Worm (Caenorhabditis elegans): ENCODE results near the gene F14B8.4.

Gene F14B8.4

ce11 chrX:6899848-6900247, at the start of gene F14B8.4:
TSS of gene F14B8.4 (minus strand) at chrX:6899948.
- TF ChIP-seq hnd-1 (tag; optimal IDR thresholded peaks at IDR 0.05) (no peak), aly-1 (tag; optimal IDR thresholded peaks at IDR 0.05) (no peak), scrt-1 (GFP tag; IDR thresholded peaks at IDR 0.05) (no peak), B0310.2 (tag; optimal IDR thresholded peaks at IDR 0.05) (no peak), ets-7 (tag; optimal IDR thresholded peaks at IDR 0.05) (no peak), ceh-13 (GFP tag; optimal IDR thresholded peaks at IDR 0.05) (no peak)

- TF ChIP-seq ceh-36 (tag; optimal IDR thresholded peaks at IDR 0.05) (no peak), F13C5.2 (tag; optimal IDR thresholded peaks at IDR 0.05) (no peak), hmbx-1 (tag; optimal IDR thresholded peaks at IDR 0.05) (no peak), B0310.2 (tag; optimal IDR thresholded peaks at IDR 0.05) (no peak), tra-4 (tag; optimal IDR thresholded peaks at IDR 0.05) (no peak), flt-1 (GFP tag; IDR thresholded peaks at IDR 0.05) (no peak), hnd-1 (tag; optimal IDR thresholded peaks at IDR 0.05) (no peak), ceh-13 (GFP tag; optimal IDR thresholded peaks at IDR 0.05) (no peak), ama-1 (optimal IDR thresholded peaks at IDR 0.05) (no peak), scrt-1 (GFP tag; IDR thresholded peaks at IDR 0.05) (no peak), pes-1 (GFP tag; IDR thresholded peaks at IDR 0.05) (no peak), aly-1 (tag; optimal IDR thresholded peaks at IDR 0.05) (no peak), tbx-37 (GFP tag; conservative IDR thresholded peaks at IDR 0.05) (no peak)
Observed at ce11 chrX:6946789-6947188, 47.0 kb upstream of the F14B8.4 start.

ce11 chrX:6941711-6942110, 42.0 kb upstream of the F14B8.4 start:
- TF ChIP-seq aly-1 (tag; optimal IDR thresholded peaks at IDR 0.05) (no peak), hnd-1 (tag; optimal IDR thresholded peaks at IDR 0.05) (no peak), B0310.2 (tag; optimal IDR thresholded peaks at IDR 0.05) (no peak), ceh-13 (GFP tag; optimal IDR thresholded peaks at IDR 0.05) (no peak), tbx-11 (GFP tag; IDR thresholded peaks at IDR 0.05) (no peak), ets-7 (tag; optimal IDR thresholded peaks at IDR 0.05) (no peak), tra-4 (tag; optimal IDR thresholded peaks at IDR 0.05) (no peak)

- no peak for TF ChIP-seq tbx-11 (GFP tag; IDR thresholded peaks at IDR 0.05)
- no peak for TF ChIP-seq hmg-4 (GFP tag; optimal IDR thresholded peaks at IDR 0.05)
- no peak for TF ChIP-seq aly-1 (tag; optimal IDR thresholded peaks at IDR 0.05)
- no peak for TF ChIP-seq tbx-37 (GFP tag; conservative IDR thresholded peaks at IDR 0.05)
- no peak for TF ChIP-seq tra-4 (tag; optimal IDR thresholded peaks at IDR 0.05)
- TF ChIP-seq F13C5.2 (tag; optimal IDR thresholded peaks at IDR 0.05) = no peak
- no peak for TF ChIP-seq hnd-1 (tag; optimal IDR thresholded peaks at IDR 0.05)
- no peak for TF ChIP-seq scrt-1 (GFP tag; IDR thresholded peaks at IDR 0.05)
- no peak for TF ChIP-seq sea-1 (GFP tag; conservative IDR thresholded peaks at IDR 0.05)
- TF ChIP-seq ama-1 (optimal IDR thresholded peaks at IDR 0.05) = no peak
Observed at ce11 chrX:6940775-6941174, 41.0 kb upstream of the F14B8.4 start.

ce11 chrX:6939917-6940316, 40.2 kb upstream of the F14B8.4 start, which contains the start of gene C16E9.1:
TSS of gene C16E9.1 (plus strand) at chrX:6940217.
- TF ChIP-seq hmbx-1 (tag; optimal IDR thresholded peaks at IDR 0.05) (no peak), hnd-1 (tag; optimal IDR thresholded peaks at IDR 0.05) (no peak), ceh-13 (GFP tag; optimal IDR thresholded peaks at IDR 0.05) (no peak), tbx-11 (GFP tag; IDR thresholded peaks at IDR 0.05) (no peak), B0310.2 (tag; optimal IDR thresholded peaks at IDR 0.05) (no peak), ceh-36 (tag; optimal IDR thresholded peaks at IDR 0.05) (no peak), ama-1 (optimal IDR thresholded peaks at IDR 0.05) (no peak), scrt-1 (GFP tag; IDR thresholded peaks at IDR 0.05) (no peak), ets-7 (tag; optimal IDR thresholded peaks at IDR 0.05) (no peak), tbx-37 (GFP tag; conservative IDR thresholded peaks at IDR 0.05) (no peak), flt-1 (GFP tag; IDR thresholded peaks at IDR 0.05) (no peak), hmg-4 (GFP tag; optimal IDR thresholded peaks at IDR 0.05) (no peak), F13C5.2 (tag; optimal IDR thresholded peaks at IDR 0.05) (no peak), sea-1 (GFP tag; conservative IDR thresholded peaks at IDR 0.05) (no peak), pes-1 (GFP tag; IDR thresholded peaks at IDR 0.05) (no peak), tra-4 (tag; optimal IDR thresholded peaks at IDR 0.05) (no peak)

ce11 chrX:6937742-6938141, 38.0 kb upstream of the F14B8.4 start:
- TF ChIP-seq flt-1 (GFP tag; IDR thresholded peaks at IDR 0.05) (no peak), F13C5.2 (tag; optimal IDR thresholded peaks at IDR 0.05) (no peak), hmbx-1 (tag; optimal IDR thresholded peaks at IDR 0.05) (no peak), ceh-36 (tag; optimal IDR thresholded peaks at IDR 0.05) (no peak), sea-1 (GFP tag; conservative IDR thresholded peaks at IDR 0.05) (no peak), tbx-11 (GFP tag; IDR thresholded peaks at IDR 0.05) (no peak), ama-1 (optimal IDR thresholded peaks at IDR 0.05) (no peak), ceh-13 (GFP tag; optimal IDR thresholded peaks at IDR 0.05) (no peak), scrt-1 (GFP tag; IDR thresholded peaks at IDR 0.05) (no peak)

ce11 chrX:6935430-6935829, 35.7 kb upstream of the F14B8.4 start, which contains the start of gene C16E9.2:
TSS of gene C16E9.2 (plus strand) at chrX:6935730.
- TF ChIP-seq ama-1 (optimal IDR thresholded peaks at IDR 0.05) = no peak
- TF ChIP-seq tbx-11 (GFP tag; IDR thresholded peaks at IDR 0.05) = no peak
- no peak for TF ChIP-seq ceh-36 (tag; optimal IDR thresholded peaks at IDR 0.05)
- TF ChIP-seq tbx-37 (GFP tag; conservative IDR thresholded peaks at IDR 0.05) = no peak
- no peak for TF ChIP-seq aly-1 (tag; optimal IDR thresholded peaks at IDR 0.05)
- no peak for TF ChIP-seq scrt-1 (GFP tag; IDR thresholded peaks at IDR 0.05)
- no peak for TF ChIP-seq B0310.2 (tag; optimal IDR thresholded peaks at IDR 0.05)
- no peak for TF ChIP-seq hmg-4 (GFP tag; optimal IDR thresholded peaks at IDR 0.05)
- no peak for TF ChIP-seq flt-1 (GFP tag; IDR thresholded peaks at IDR 0.05)
- no peak for TF ChIP-seq ceh-13 (GFP tag; optimal IDR thresholded peaks at IDR 0.05)
- TF ChIP-seq hmbx-1 (tag; optimal IDR thresholded peaks at IDR 0.05) = no peak
- TF ChIP-seq ets-7 (tag; optimal IDR thresholded peaks at IDR 0.05) = no peak
- TF ChIP-seq sea-1 (GFP tag; conservative IDR thresholded peaks at IDR 0.05) = no peak
- TF ChIP-seq hnd-1 (tag; optimal IDR thresholded peaks at IDR 0.05) = no peak
- TF ChIP-seq pes-1 (GFP tag; IDR thresholded peaks at IDR 0.05) = no peak
- no peak for TF ChIP-seq F13C5.2 (tag; optimal IDR thresholded peaks at IDR 0.05)

ce11 chrX:6934453-6934852, 34.7 kb upstream of the F14B8.4 start:
- TF ChIP-seq tbx-37 (GFP tag; conservative IDR thresholded peaks at IDR 0.05) (no peak), ets-7 (tag; optimal IDR thresholded peaks at IDR 0.05) (no peak), ama-1 (optimal IDR thresholded peaks at IDR 0.05) (no peak), aly-1 (tag; optimal IDR thresholded peaks at IDR 0.05) (no peak), hnd-1 (tag; optimal IDR thresholded peaks at IDR 0.05) (no peak), sea-1 (GFP tag; conservative IDR thresholded peaks at IDR 0.05) (no peak), B0310.2 (tag; optimal IDR thresholded peaks at IDR 0.05) (no peak), ceh-13 (GFP tag; optimal IDR thresholded peaks at IDR 0.05) (no peak), ceh-36 (tag; optimal IDR thresholded peaks at IDR 0.05) (no peak), scrt-1 (GFP tag; IDR thresholded peaks at IDR 0.05) (no peak)

Measured in whole organism, early embryonic.